Fruit fly (Drosophila melanogaster) whole organism, prepupa: ENCODE measurements around the gene CG10428.

Source experiments
- CG10631 ChIP-seq: fragments of 200-800 bp; sonication (Bioruptor generic); optimal IDR thresholded peaks from 2 replicates; lab custom pipeline; 2016; ENCODE audit warnings: missing biosample characterization, missing genetic modification characterization
- CG11762 ChIP-seq: fragments of 200-800 bp; sonication (Bioruptor generic); optimal IDR thresholded peaks from 3 replicates; lab custom pipeline; 2016; ENCODE audit warnings: missing biosample characterization, missing genetic modification characterization; ENCODE audit not compliant: insufficient read depth
- CG15336 ChIP-seq: fragments of 200-800 bp; sonication (Bioruptor generic); IDR thresholded peaks from 2 replicates; pipeline ENCODE4 v1.3.6; 2022; ENCODE audit warnings: missing biosample characterization, missing genetic modification characterization
- CG1621 ChIP-seq: fragments of 200-800 bp; sonication (Bioruptor generic); optimal IDR thresholded peaks from 3 replicates; lab custom pipeline; 2018; ENCODE audit warnings: missing biosample characterization, mild to moderate bottlenecking, missing genetic modification characterization
- CG16779 ChIP-seq: fragments of 200-800 bp; sonication (Bioruptor generic); optimal IDR thresholded peaks from 3 replicates; lab custom pipeline; 2017; ENCODE audit warnings: missing biosample characterization, mild to moderate bottlenecking, missing genetic modification characterization
- CG3032 ChIP-seq: fragments of 200-800 bp; optimal IDR thresholded peaks from 2 replicates; lab custom pipeline; 2019; ENCODE audit warnings: missing biosample characterization, mild to moderate bottlenecking, missing genetic modification characterization, moderate library complexity
- CG31627 ChIP-seq: fragments of 200-800 bp; sonication (Bioruptor generic); optimal IDR thresholded peaks from 3 replicates; lab custom pipeline; 2016; ENCODE audit warnings: missing biosample characterization, missing genetic modification characterization
- CG3919 ChIP-seq: fragments of 200-800 bp; sonication (Bioruptor generic); optimal IDR thresholded peaks from 3 replicates; lab custom pipeline; 2016; ENCODE audit warnings: missing biosample characterization, missing genetic modification characterization
- CG4318 ChIP-seq: fragments of 200-800 bp; sonication (Bioruptor generic); optimal IDR thresholded peaks from 3 replicates; lab custom pipeline; 2017; ENCODE audit warnings: missing biosample characterization, mild to moderate bottlenecking, missing genetic modification characterization
- CG6163 ChIP-seq: fragments of 200-800 bp; sonication (Bioruptor generic); IDR thresholded peaks from 3 replicates; pipeline ENCODE4 v1.3.6; 2022; ENCODE audit warnings: missing biosample characterization, missing genetic modification characterization
- CG6276 ChIP-seq: fragments of 200-800 bp; sonication (Bioruptor generic); optimal IDR thresholded peaks from 2 replicates; lab custom pipeline; 2017; ENCODE audit warnings: missing biosample characterization, mild to moderate bottlenecking, missing genetic modification characterization
- CG6792 ChIP-seq: fragments of 200-800 bp; sonication (Bioruptor generic); optimal IDR thresholded peaks from 3 replicates; lab custom pipeline; 2016; ENCODE audit warnings: missing biosample characterization, missing genetic modification characterization
- CG6808 ChIP-seq: fragments of 200-800 bp; sonication (Bioruptor generic); optimal IDR thresholded peaks from 3 replicates; lab custom pipeline; 2017; ENCODE audit warnings: missing biosample characterization, missing genetic modification characterization, mild to moderate bottlenecking, moderate library complexity, missing genetic modification reagents
- CG6854 ChIP-seq: fragments of 200-800 bp; sonication (Bioruptor generic); optimal IDR thresholded peaks from 2 replicates; lab custom pipeline; 2017; ENCODE audit warnings: missing biosample characterization, mild to moderate bottlenecking, missing genetic modification characterization
- CG7368 ChIP-seq: fragments of 200-800 bp; sonication (Bioruptor generic); optimal IDR thresholded peaks from 3 replicates; lab custom pipeline; 2016; ENCODE audit warnings: missing biosample characterization, missing genetic modification characterization
- CG8319 ChIP-seq: fragments of 200-800 bp; sonication (Bioruptor generic); optimal IDR thresholded peaks from 3 replicates; lab custom pipeline; 2016; ENCODE audit warnings: missing biosample characterization, missing genetic modification characterization
- CG9139 ChIP-seq: fragments of 200-800 bp; sonication (Bioruptor generic); optimal IDR thresholded peaks from 3 replicates; lab custom pipeline; 2017; ENCODE audit warnings: missing biosample characterization, mild to moderate bottlenecking, missing genetic modification characterization
- Eip75B ChIP-seq: fragments of 200-800 bp; sonication (Bioruptor generic); optimal IDR thresholded peaks from 3 replicates; lab custom pipeline; 2016; ENCODE audit warnings: missing biosample characterization, missing genetic modification characterization
- Ets21C ChIP-seq: fragments of 200-800 bp; sonication (Bioruptor generic); optimal IDR thresholded peaks from 3 replicates; lab custom pipeline; 2016; ENCODE audit warnings: missing biosample characterization, missing genetic modification characterization
- Ets96B ChIP-seq: fragments of 200-800 bp; optimal IDR thresholded peaks from 2 replicates; lab custom pipeline; 2019; ENCODE audit warnings: missing biosample characterization, mild to moderate bottlenecking, missing genetic modification characterization, moderate library complexity
- Gug ChIP-seq: fragments of 200-800 bp; sonication (Bioruptor generic); IDR thresholded peaks from 2 replicates; pipeline ENCODE4 v1.3.6; 2022; ENCODE audit warnings: missing biosample characterization, missing genetic modification characterization
- Hr38 ChIP-seq: sonication (Bioruptor generic); optimal IDR thresholded peaks from 2 replicates; lab custom pipeline; 2016; ENCODE audit warnings: missing biosample characterization, missing genetic modification characterization
- Hr39 ChIP-seq: fragments of 200-800 bp; sonication (Bioruptor generic); optimal IDR thresholded peaks from 2 replicates; lab custom pipeline; 2016; ENCODE audit warnings: missing biosample characterization, missing genetic modification characterization
- Hr4 ChIP-seq: fragments of 200-800 bp; sonication (Bioruptor generic); optimal IDR thresholded peaks from 3 replicates; lab custom pipeline; 2016; ENCODE audit warnings: missing biosample characterization, missing genetic modification characterization
- Lpt ChIP-seq: fragments of 200-800 bp; sonication (Bioruptor generic); optimal IDR thresholded peaks from 3 replicates; lab custom pipeline; 2016; ENCODE audit warnings: missing biosample characterization, missing genetic modification characterization
- Met ChIP-seq: fragments of 200-800 bp; sonication (Bioruptor generic); optimal IDR thresholded peaks from 3 replicates; lab custom pipeline; 2016; ENCODE audit warnings: missing biosample characterization, missing genetic modification characterization
- OdsH ChIP-seq: fragments of 200-800 bp; sonication (Bioruptor generic); optimal IDR thresholded peaks from 3 replicates; lab custom pipeline; 2016; ENCODE audit warnings: missing biosample characterization, missing genetic modification characterization
- Smox ChIP-seq: fragments of 200-800 bp; sonication (Bioruptor generic); optimal IDR thresholded peaks from 3 replicates; lab custom pipeline; 2016; ENCODE audit warnings: missing biosample characterization, missing genetic modification characterization
- Sox102F ChIP-seq: fragments of 200-800 bp; sonication (Bioruptor generic); optimal IDR thresholded peaks from 2 replicates; lab custom pipeline; 2016; ENCODE audit warnings: missing biosample characterization, mild to moderate bottlenecking, missing genetic modification characterization
- Sox14 ChIP-seq: fragments of 200-800 bp; sonication (Bioruptor generic); optimal IDR thresholded peaks from 3 replicates; lab custom pipeline; 2016; ENCODE audit warnings: missing biosample characterization, missing genetic modification characterization
- Sox15 ChIP-seq: fragments of 200-800 bp; sonication (Bioruptor generic); optimal IDR thresholded peaks from 3 replicates; lab custom pipeline; 2016; ENCODE audit warnings: missing biosample characterization, missing genetic modification characterization
- achi ChIP-seq: fragments of 200-800 bp; sonication (Bioruptor generic); optimal IDR thresholded peaks from 3 replicates; lab custom pipeline; 2016; ENCODE audit warnings: missing biosample characterization, missing genetic modification characterization
- acj6 ChIP-seq: fragments of 200-800 bp; sonication (Bioruptor generic); optimal IDR thresholded peaks from 3 replicates; lab custom pipeline; 2016; ENCODE audit warnings: missing biosample characterization, missing genetic modification characterization
- cyc ChIP-seq: fragments of 200-800 bp; sonication (Bioruptor generic); optimal IDR thresholded peaks from 3 replicates; lab custom pipeline; 2016; ENCODE audit warnings: missing biosample characterization, missing genetic modification characterization
- dac ChIP-seq: fragments of 200-800 bp; sonication (Bioruptor generic); optimal IDR thresholded peaks from 2 replicates; lab custom pipeline; 2017; ENCODE audit warnings: missing biosample characterization, mild to moderate bottlenecking, missing genetic modification characterization
- dsx ChIP-seq: fragments of 200-800 bp; optimal IDR thresholded peaks from 3 replicates; lab custom pipeline; 2019; ENCODE audit warnings: missing biosample characterization, mild to moderate bottlenecking, missing genetic modification characterization, moderate library complexity; ENCODE audit not compliant: poor library complexity, severe bottlenecking
- fd85E ChIP-seq: fragments of 200-800 bp; sonication (Bioruptor generic); optimal IDR thresholded peaks from 3 replicates; lab custom pipeline; 2016; ENCODE audit warnings: missing biosample characterization, missing genetic modification characterization
- fkh ChIP-seq: fragments of 200-800 bp; sonication (Bioruptor generic); optimal IDR thresholded peaks from 3 replicates; lab custom pipeline; 2017; ENCODE audit warnings: missing biosample characterization, mild to moderate bottlenecking, missing genetic modification characterization, moderate library complexity
- net ChIP-seq: fragments of 200-800 bp; sonication (Bioruptor generic); optimal IDR thresholded peaks from 3 replicates; lab custom pipeline; 2016; ENCODE audit warnings: missing biosample characterization, missing genetic modification characterization
- salr ChIP-seq, 2 experiments: fragments of 200-800 bp; sonication (Bioruptor generic); optimal IDR thresholded peaks; 3 replicates each; lab custom pipeline; 2016 to 2018; ENCODE audit warnings: missing biosample characterization in 2 of 2, missing genetic modification characterization in 2 of 2, mild to moderate bottlenecking in 1 of 2
- spab ChIP-seq: fragments of 200-800 bp; sonication (Bioruptor generic); optimal IDR thresholded peaks from 2 replicates; lab custom pipeline; 2017; ENCODE audit warnings: missing biosample characterization, mild to moderate bottlenecking, missing genetic modification characterization, missing genetic modification reagents
- ss ChIP-seq, 2 experiments: fragments of 200-800 bp; sonication (Bioruptor generic); optimal IDR thresholded peaks; 2 replicates in 1 of 2; 3 replicates in 1 of 2; lab custom pipeline; 2017 to 2018; ENCODE audit warnings: mild to moderate bottlenecking in 2 of 2, missing biosample characterization in 2 of 2, missing genetic modification characterization in 2 of 2, moderate library complexity in 1 of 2
- svp ChIP-seq: fragments of 200-800 bp; sonication (Bioruptor generic); peaks from one replicate; lab custom pipeline; 2016; ENCODE audit warnings: missing biosample characterization, missing genetic modification characterization
- topi ChIP-seq: fragments of 200-800 bp; sonication (Bioruptor generic); optimal IDR thresholded peaks from 3 replicates; lab custom pipeline; 2016; ENCODE audit warnings: missing biosample characterization, missing genetic modification characterization
- vri ChIP-seq: fragments of 200-800 bp; sonication (Bioruptor generic); optimal IDR thresholded peaks from 3 replicates; lab custom pipeline; 2016; ENCODE audit warnings: missing biosample characterization, mild to moderate bottlenecking, missing genetic modification characterization

Gene CG10428

DNA sequence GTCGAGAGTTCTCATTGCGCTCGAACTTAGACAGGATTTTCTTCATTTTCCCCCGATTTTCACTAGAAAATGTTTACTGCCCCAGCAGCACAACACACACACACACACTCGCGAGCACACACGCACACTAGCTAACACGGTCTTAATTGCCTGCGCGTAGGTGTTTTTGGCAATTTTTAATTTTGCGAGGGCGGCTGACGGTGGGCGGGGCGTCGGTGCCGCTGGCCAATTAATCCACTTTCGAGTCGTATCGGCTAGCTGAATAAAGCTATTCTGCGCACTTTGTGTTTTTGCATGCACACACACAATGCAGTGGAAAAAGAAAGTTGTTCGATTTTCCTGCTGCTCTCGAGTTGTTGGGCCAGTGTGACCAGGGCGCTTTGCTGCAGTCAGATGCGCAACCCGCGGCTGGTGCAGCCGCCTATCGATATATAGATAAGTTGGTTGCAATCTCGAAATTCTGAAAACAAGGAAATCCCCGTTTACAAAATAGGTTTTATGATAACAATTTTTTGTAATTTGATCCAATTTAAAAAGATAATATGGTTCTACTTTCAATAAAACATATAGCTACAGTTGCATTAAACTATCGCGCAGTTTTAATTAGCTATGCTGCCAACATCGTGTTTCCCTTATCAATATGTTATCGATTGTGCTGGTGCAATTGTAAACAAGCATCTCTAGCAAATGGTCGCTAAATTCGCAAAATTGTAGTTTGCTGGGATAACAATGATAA, 19.9 kb downstream of the CG10428 start, which contains the start of the genes Nak and Tango6 (continued):
- TF ChIP-seq CG3919: peak; percentile 24
- no peak for TF ChIP-seq CG11762 (GFP tag; lab: Kevin White, UChicago)
- TF ChIP-seq Met: peak; percentile 44
- TF ChIP-seq Smox (GFP tag; lab: Kevin White, UChicago): peak; percentile 28
- no peak for TF ChIP-seq Lpt
- peak; percentile 46 for TF ChIP-seq Ets21C (GFP tag; lab: Kevin White, UChicago)
- TF ChIP-seq CG10631 (GFP tag; lab: Kevin White, UChicago): no peak
- no peak for TF ChIP-seq CG9139 (GFP tag; lab: Kevin White, UChicago)
- peak; percentile 31 for TF ChIP-seq Hr4 (GFP tag; lab: Kevin White, UChicago)
- peak; percentile 58 for TF ChIP-seq CG31627 (GFP tag; lab: Kevin White, UChicago)
- TF ChIP-seq Sox14 (GFP tag; lab: Kevin White, UChicago): peak; percentile 72

DNA sequence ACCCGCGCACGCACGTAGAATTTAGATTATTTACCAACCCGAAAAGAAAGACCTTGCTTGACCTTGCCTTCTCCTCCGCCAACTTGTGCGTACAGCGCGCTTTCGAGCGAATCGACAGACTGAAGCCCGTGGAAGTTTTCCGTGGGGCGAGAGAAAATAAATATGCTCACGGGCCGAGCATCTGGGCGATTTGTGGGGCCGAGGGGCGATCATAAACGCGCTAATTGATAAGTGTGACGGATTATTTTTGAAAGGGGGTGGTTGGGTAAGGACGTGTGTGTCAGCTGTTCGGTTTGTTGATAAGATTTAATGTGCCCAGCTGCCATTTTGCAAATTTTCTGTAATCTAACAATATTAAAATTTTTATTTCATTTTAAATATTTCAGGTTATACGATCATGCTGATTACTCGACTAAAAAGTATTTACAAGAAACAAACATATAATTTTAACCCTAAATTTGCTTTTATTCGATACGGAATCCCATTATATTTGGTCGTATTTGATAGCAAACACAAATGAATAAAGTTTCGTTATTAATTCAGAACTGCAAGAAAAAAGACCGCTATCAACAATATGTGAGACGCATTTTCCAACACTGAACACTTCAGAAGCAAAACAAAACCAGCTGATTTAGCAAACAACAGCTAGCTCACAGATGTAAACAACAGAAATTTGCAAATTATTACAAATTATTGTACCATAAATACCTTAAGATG, 25.5 kb downstream of the CG10428 start, which contains the start of the genes L2HGDH and CG10431:
TSS of gene L2HGDH (minus strand) at position 386 of the 717 bp plus-strand sequence.
TSS of gene CG10431 (plus strand) at position 648 of the 717 bp plus-strand sequence.
- TF ChIP-seq fkh (GFP tag; lab: Kevin White, UChicago) (peak; percentile 89), vri (GFP tag; lab: Kevin White, UChicago) (peak; percentile 58), Sox15 (GFP tag; lab: Kevin White, UChicago) (peak; percentile 29), fd85E (GFP tag; lab: Kevin White, UChicago) (peak; percentile 31), CG15336 (GFP tag; lab: Robert Waterston, UW) (peak; percentile 34; the same call in 1 of the 2 replicates), net (GFP tag; lab: Kevin White, UChicago) (no peak), CG6163 (GFP tag; lab: Robert Waterston, UW) (0 out of 3 replicates have a peak, but pooled peaks have one; percentile 22), CG6854 (peak; percentile 57), OdsH (GFP tag; lab: Kevin White, UChicago) (no peak), CG3919 (no peak), svp (peak; percentile 97), CG4318 (GFP tag; lab: Kevin White, UChicago) (no peak), Sox14 (GFP tag; lab: Kevin White, UChicago) (peak; percentile 65), topi (peak; percentile 65), Hr4 (GFP tag; lab: Kevin White, UChicago) (no peak), CG31627 (GFP tag; lab: Kevin White, UChicago) (peak; percentile 65), Gug (GFP tag; lab: Robert Waterston, UW) (no peak), salr (GFP tag; optimal IDR thresholded peaks at IDR 0.05; lab: Kevin White, UChicago) (no peak), CG6792 (peak; percentile 61), Hr38 (GFP tag; lab: Kevin White, UChicago) (no peak), achi (GFP tag; lab: Kevin White, UChicago) (peak; percentile 72), Sox102F (GFP tag; lab: Kevin White, UChicago) (no peak), Ets21C (GFP tag; lab: Kevin White, UChicago) (peak; percentile 55), dsx (GFP tag; lab: Kevin White, UChicago) (no peak), spab (no peak), CG7368 (peak; percentile 25), ss (GFP tag; optimal IDR thresholded peaks at IDR 0.05; lab: Kevin White, UChicago) (peak in 1 of 2 experiments; percentile 56), Lpt (peak; percentile 49), CG11762 (GFP tag; lab: Kevin White, UChicago) (peak; percentile 23), CG16779 (tag; lab: Kevin White, UChicago) (no peak), CG6808 (GFP tag; lab: Kevin White, UChicago) (no peak), CG3032 (tag; lab: Kevin White, UChicago) (peak; percentile 69), cyc (no peak), Ets96B (tag; lab: Kevin White, UChicago) (peak; percentile 52), Smox (GFP tag; lab: Kevin White, UChicago) (no peak), dac (no peak), CG1621 (no peak), CG9139 (GFP tag; lab: Kevin White, UChicago) (no peak), acj6 (GFP tag; lab: Kevin White, UChicago) (peak; percentile 69), Hr39 (GFP tag; lab: Kevin White, UChicago) (peak; percentile 34), Eip75B (no peak), Met (peak; percentile 70), CG6276 (no peak), CG8319 (GFP tag; lab: Kevin White, UChicago) (peak; percentile 58)
